Worm (Caenorhabditis elegans) whole organism, late embryonic: ENCODE results near the gene C13B4.1.
A peak's percentile ranks its signal among the peaks of the same experiment; 100 is the strongest.

Source experiments
- C08G9.2 ChIP-seq: sonication (generic microtip); optimal IDR thresholded peaks from 2 replicates; lab custom pipeline; 2016; ENCODE audit warnings: mild to moderate bottlenecking, missing genetic modification characterization, moderate library complexity, missing compliant biosample characterization
- C38D4.7 ChIP-seq: fragments of 200-800 bp; sonication (Bioruptor generic); optimal IDR thresholded peaks from 2 replicates; lab custom pipeline; 2018; ENCODE audit warnings: mild to moderate bottlenecking, missing genetic modification characterization, moderate library complexity, missing compliant biosample characterization
- Y22D7AL.16 ChIP-seq: sonication (generic microtip); optimal IDR thresholded peaks from 2 replicates; lab custom pipeline; 2016; ENCODE audit warnings: missing genetic modification characterization, missing compliant biosample characterization
- ahr-1 ChIP-seq: sonication (generic microtip); optimal IDR thresholded peaks from 2 replicates; lab custom pipeline; 2016; ENCODE audit warnings: missing genetic modification characterization, missing compliant biosample characterization
- ceh-14 ChIP-seq: sonication (generic microtip); optimal IDR thresholded peaks from 2 replicates; lab custom pipeline; 2016; ENCODE audit warnings: missing genotype, missing genetic modification characterization, missing compliant biosample characterization
- ceh-18 ChIP-seq: sonication (generic microtip); optimal IDR thresholded peaks from 2 replicates; lab custom pipeline; 2016; ENCODE audit warnings: missing genetic modification characterization, missing compliant biosample characterization
- ceh-22 ChIP-seq: sonication (generic microtip); optimal IDR thresholded peaks from 2 replicates; lab custom pipeline; 2017; ENCODE audit warnings: missing biosample characterization, missing genetic modification characterization
- ceh-24 ChIP-seq: sonication (generic microtip); optimal IDR thresholded peaks from 2 replicates; lab custom pipeline; 2016; ENCODE audit warnings: mild to moderate bottlenecking, missing genetic modification characterization, missing compliant biosample characterization
- ceh-30 ChIP-seq: fragments of 150-350 bp; optimal IDR thresholded peaks from 2 replicates; lab custom pipeline; 2014; ENCODE audit warnings: missing biosample characterization, missing genetic modification characterization
- ceh-34 ChIP-seq: sonication (generic microtip); optimal IDR thresholded peaks from 2 replicates; lab custom pipeline; 2016; ENCODE audit warnings: mild to moderate bottlenecking, missing genetic modification characterization, missing compliant biosample characterization
- ceh-6 ChIP-seq: fragments of 200-800 bp; sonication (Bioruptor generic); optimal IDR thresholded peaks from 2 replicates; lab custom pipeline; 2018; ENCODE audit warnings: mild to moderate bottlenecking, missing genetic modification characterization, missing compliant biosample characterization
- che-1 ChIP-seq: sonication (generic microtip); optimal IDR thresholded peaks from 2 replicates; lab custom pipeline; 2016; ENCODE audit warnings: mild to moderate bottlenecking, missing genetic modification characterization, missing compliant biosample characterization
- elt-2 ChIP-seq: sonication (generic microtip); optimal IDR thresholded peaks from 2 replicates; lab custom pipeline; 2016; ENCODE audit warnings: missing genetic modification reagents, missing genetic modification characterization, missing compliant biosample characterization
- ets-4 ChIP-seq: sonication (generic microtip); optimal IDR thresholded peaks from 2 replicates; lab custom pipeline; 2016; ENCODE audit warnings: missing genetic modification characterization, missing compliant biosample characterization
- eyg-1 ChIP-seq: sonication (generic microtip); optimal IDR thresholded peaks from 2 replicates; lab custom pipeline; 2016; ENCODE audit warnings: missing genotype, missing genetic modification characterization, missing compliant biosample characterization
- fkh-10 ChIP-seq: fragments of 150-350 bp; optimal IDR thresholded peaks from 2 replicates; lab custom pipeline; 2014; ENCODE audit warnings: missing biosample characterization, missing genetic modification reagents, missing genetic modification characterization
- fkh-6 ChIP-seq: sonication (generic microtip); optimal IDR thresholded peaks from 2 replicates; lab custom pipeline; 2016; ENCODE audit warnings: missing genetic modification characterization, missing compliant biosample characterization
- hlh-13 ChIP-seq: fragments of 200-800 bp; sonication (Bioruptor generic); optimal IDR thresholded peaks from 2 replicates; lab custom pipeline; 2018; ENCODE audit warnings: mild to moderate bottlenecking, missing genetic modification characterization, missing compliant biosample characterization
- hlh-30 ChIP-seq: sonication (generic microtip); optimal IDR thresholded peaks from 2 replicates; lab custom pipeline; 2017; ENCODE audit warnings: antibody characterized with exemption, missing genetic modification characterization, missing compliant biosample characterization; ENCODE audit not compliant: insufficient read depth
- hlh-6 ChIP-seq: sonication (generic microtip); optimal IDR thresholded peaks from 2 replicates; lab custom pipeline; 2016; ENCODE audit warnings: missing genotype, missing genetic modification characterization, missing compliant biosample characterization
- hlh-8 ChIP-seq: sonication (generic microtip); optimal IDR thresholded peaks from 2 replicates; lab custom pipeline; 2016; ENCODE audit warnings: missing genotype, missing genetic modification characterization, missing compliant biosample characterization
- nfya-1 ChIP-seq: sonication (generic microtip); optimal IDR thresholded peaks from 2 replicates; lab custom pipeline; 2017; ENCODE audit warnings: missing genetic modification characterization, mild to moderate bottlenecking, missing compliant biosample characterization, antibody characterized with exemption, moderate library complexity
- nhr-11 ChIP-seq: fragments of 150-350 bp; optimal IDR thresholded peaks from 2 replicates; lab custom pipeline; 2014; ENCODE audit warnings: missing biosample characterization, missing genetic modification characterization
- odd-2 ChIP-seq: sonication (generic microtip); optimal IDR thresholded peaks from 2 replicates; lab custom pipeline; 2017; ENCODE audit warnings: antibody characterized with exemption, mild to moderate bottlenecking, missing genetic modification characterization, missing compliant biosample characterization
- pat-9 ChIP-seq: fragments of 200-800 bp; sonication (Bioruptor generic); optimal IDR thresholded peaks from 2 replicates; lab custom pipeline; 2018; ENCODE audit warnings: mild to moderate bottlenecking, missing genetic modification characterization, moderate library complexity, missing compliant biosample characterization
- pha-2 ChIP-seq: sonication (generic microtip); optimal IDR thresholded peaks from 2 replicates; lab custom pipeline; 2017; ENCODE audit warnings: mild to moderate bottlenecking, missing genetic modification characterization, missing compliant biosample characterization
- pros-1 ChIP-seq: fragments of 150-350 bp; optimal IDR thresholded peaks from 2 replicates; lab custom pipeline; 2014; ENCODE audit warnings: missing biosample characterization, missing genetic modification reagents, missing genetic modification characterization
- ref-2 ChIP-seq: sonication (generic microtip); optimal IDR thresholded peaks from 2 replicates; lab custom pipeline; 2016; ENCODE audit warnings: missing genetic modification characterization, missing compliant biosample characterization
- rnt-1 ChIP-seq: sonication (generic microtip); optimal IDR thresholded peaks from 2 replicates; lab custom pipeline; 2016; ENCODE audit warnings: missing genetic modification characterization, missing compliant biosample characterization
- sdc-2 ChIP-seq: sonication (generic microtip); optimal IDR thresholded peaks from 2 replicates; lab custom pipeline; 2016; ENCODE audit warnings: missing genotype, missing genetic modification characterization, missing compliant biosample characterization
- syd-9 ChIP-seq: sonication (generic microtip); optimal IDR thresholded peaks from 2 replicates; lab custom pipeline; 2016; ENCODE audit warnings: mild to moderate bottlenecking, missing genetic modification characterization, moderate library complexity, missing compliant biosample characterization
- ttx-3 ChIP-seq: sonication (generic microtip); optimal IDR thresholded peaks from 2 replicates; lab custom pipeline; 2016; ENCODE audit warnings: missing genetic modification reagents, missing genetic modification characterization, missing compliant biosample characterization
- unc-3 ChIP-seq, 2 experiments: fragments of 200-800 bp in 1 of 2; sonication (Bioruptor generic) in 1 of 2; sonication (generic microtip) in 1 of 2; conservative IDR thresholded peaks in 1 of 2; optimal IDR thresholded peaks in 1 of 2; 2 replicates each; pipeline versions ENCODE4 v1.3.6 to Lab custom; 2016 to 2022; ENCODE audit warnings: missing compliant biosample characterization in 2 of 2, missing genetic modification characterization in 2 of 2, missing genetic modification reagents in 1 of 2
- unc-42 ChIP-seq: sonication (generic microtip); optimal IDR thresholded peaks from 2 replicates; lab custom pipeline; 2016; ENCODE audit warnings: missing genotype, missing genetic modification characterization, missing compliant biosample characterization
- ztf-16 ChIP-seq: sonication (generic microtip); optimal IDR thresholded peaks from 2 replicates; lab custom pipeline; 2017; ENCODE audit warnings: missing genetic modification characterization, missing compliant biosample characterization

C13B4.1 gene

ce11 chrII:14528233-14528802 is 48.9 kb upstream of the C13B4.1 start, which contains the start of the genes F57C2.5 and spat-1 (continued):
- TF ChIP-seq ref-2 (peak; percentile 96), nfya-1 (tag; lab: Kevin White, UChicago) (peak; percentile 68), ceh-14 (tag; lab: Kevin White, UChicago) (peak; percentile 97), ceh-18 (tag; lab: Kevin White, UChicago) (peak; percentile 70), elt-2 (tag; lab: Kevin White, UChicago) (peak; percentile 90), hlh-6 (tag; lab: Kevin White, UChicago) (peak; percentile 6), nhr-11 (no peak), hlh-8 (peak; percentile 96), ceh-22 (tag; lab: Kevin White, UChicago) (no peak), ceh-34 (tag; lab: Kevin White, UChicago) (peak; percentile 80), che-1 (tag; lab: Kevin White, UChicago) (peak; percentile 51), pat-9 (tag; lab: Kevin White, UChicago) (no peak), ets-4 (peak; percentile 97), C08G9.2 (tag; lab: Kevin White, UChicago) (peak; percentile 94), fkh-10 (GFP tag; lab: Kevin White, UChicago) (no peak), fkh-6 (tag; lab: Kevin White, UChicago) (peak; percentile 73), hlh-30 (tag; lab: Kevin White, UChicago) (no peak), Y22D7AL.16 (tag; lab: Kevin White, UChicago) (no peak), hlh-13 (GFP tag; lab: Kevin White, UChicago) (no peak), unc-42 (tag; lab: Kevin White, UChicago) (peak; percentile 86), odd-2 (tag; lab: Kevin White, UChicago) (no peak), ceh-6 (GFP tag; lab: Kevin White, UChicago) (no peak), ahr-1 (peak; percentile 96), ztf-16 (tag; lab: Kevin White, UChicago) (peak; percentile 80), ceh-30 (tag; lab: Kevin White, UChicago) (no peak)
- TF ChIP-seq, all 69 proteins: peak for 40

- TF ChIP-seq syd-9 (tag; lab: Kevin White, UChicago) (no peak), hlh-30 (tag; lab: Kevin White, UChicago) (no peak), ceh-24 (tag; lab: Kevin White, UChicago) (no peak), C08G9.2 (tag; lab: Kevin White, UChicago) (no peak), nfya-1 (tag; lab: Kevin White, UChicago) (no peak), ceh-18 (tag; lab: Kevin White, UChicago) (no peak), nhr-11 (no peak), fkh-10 (GFP tag; lab: Kevin White, UChicago) (no peak), rnt-1 (no peak), fkh-6 (tag; lab: Kevin White, UChicago) (no peak), ref-2 (no peak), pat-9 (tag; lab: Kevin White, UChicago) (no peak), eyg-1 (tag; lab: Kevin White, UChicago) (no peak), ceh-6 (GFP tag; lab: Kevin White, UChicago) (no peak), ets-4 (no peak)
Observed at ce11 chrII:14527104-14527503, 47.7 kb upstream of the C13B4.1 start.

ce11 chrII:14525013-14525412 is 45.6 kb upstream of the C13B4.1 start, which contains the start of gene F57C2.4:
F57C2.4 (plus strand) TSS chrII:14525313.
- no peak for TF ChIP-seq pat-9 (tag; lab: Kevin White, UChicago)
- no peak for TF ChIP-seq che-1 (tag; lab: Kevin White, UChicago)
- no peak for TF ChIP-seq C38D4.7 (GFP tag; lab: Kevin White, UChicago)
- no peak for TF ChIP-seq odd-2 (tag; lab: Kevin White, UChicago)
- no peak for TF ChIP-seq hlh-8
- TF ChIP-seq sdc-2 (tag; lab: Kevin White, UChicago): no peak
- TF ChIP-seq ttx-3: no peak
- TF ChIP-seq pros-1 (tag; lab: Kevin White, UChicago): no peak
- no peak for TF ChIP-seq ceh-34 (tag; lab: Kevin White, UChicago)
- no peak for TF ChIP-seq unc-3 (GFP tag; conservative IDR thresholded peaks at IDR 0.05; lab: Robert Waterston, UW)
- TF ChIP-seq unc-3 (tag; optimal IDR thresholded peaks at IDR 0.05; lab: Kevin White, UChicago): no peak
- TF ChIP-seq pha-2 (tag; lab: Kevin White, UChicago): no peak
